Fruit fly (Drosophila melanogaster): Measurements from ENCODE around the gene Set.
A peak's percentile ranks its signal among the peaks of the same experiment; 100 is the strongest.

dm6 chr3R:15290642-15291118 is 27.3 kb downstream of the Set start, which contains the start of gene CG45218:
- TF ChIP-seq CG14655 (GFP tag; optimal IDR thresholded peaks at IDR 0.05), result no peak
- TF ChIP-seq CG15710 (tag; optimal IDR thresholded peaks at IDR 0.05), result no peak
- TF ChIP-seq EcR (GFP tag; optimal IDR thresholded peaks at IDR 0.05), result peak; percentile 17
- no peak for TF ChIP-seq CG34367 (tag; optimal IDR thresholded peaks at IDR 0.05)
- TF ChIP-seq CG12605 (GFP tag; IDR thresholded peaks at IDR 0.05), result no peak
- no peak for TF ChIP-seq Ets98B (GFP tag; IDR thresholded peaks at IDR 0.05)
- TF ChIP-seq CG32121 (GFP tag; IDR thresholded peaks at IDR 0.05), result no peak
- no peak for TF ChIP-seq CG8301 (tag; optimal IDR thresholded peaks at IDR 0.05)
- no peak for TF ChIP-seq fd96Ca (GFP tag; IDR thresholded peaks at IDR 0.05)
- TF ChIP-seq CG13204 (GFP tag; optimal IDR thresholded peaks at IDR 0.05), result peak; percentile 18
- TF ChIP-seq D1 (tag; optimal IDR thresholded peaks at IDR 0.05), result no peak
- no peak for TF ChIP-seq gl (tag; optimal IDR thresholded peaks at IDR 0.05)
- TF ChIP-seq Snoo (tag; optimal IDR thresholded peaks at IDR 0.05), result peak; percentile 19
